Worm (Caenorhabditis elegans) whole organism, young adult: Measurements from ENCODE around the gene C06A6.2.

Experiments used
- F10E7.11 ChIP-seq: sonication (generic microtip); optimal IDR thresholded peaks from 2 replicates; lab custom pipeline; 2017; ENCODE audit warnings: mild to moderate bottlenecking, missing genetic modification characterization, moderate library complexity, missing compliant biosample characterization
- F22D6.2 ChIP-seq: sonication (generic microtip); optimal IDR thresholded peaks from 2 replicates; lab custom pipeline; 2016; ENCODE audit warnings: mild to moderate bottlenecking, missing genetic modification characterization, missing compliant biosample characterization
- F33H1.4 ChIP-seq: fragments of 200-800 bp; sonication (Bioruptor generic); IDR thresholded peaks from 2 replicates; pipeline ENCODE4 v1.3.6; 2022; ENCODE audit warnings: missing genetic modification reagents, missing genetic modification characterization, missing compliant biosample characterization
- Y53F4B.3 ChIP-seq: fragments of 200-800 bp; sonication (Bioruptor generic); IDR thresholded peaks from 2 replicates; pipeline ENCODE4 v1.3.6; 2022; ENCODE audit warnings: missing genetic modification reagents, missing genetic modification characterization, missing compliant biosample characterization
- Y79H2A.3 ChIP-seq: fragments of 200-800 bp; sonication (Bioruptor generic); conservative IDR thresholded peaks from 2 replicates; pipeline ENCODE4 v1.3.6; 2022; ENCODE audit warnings: missing genetic modification reagents, missing genetic modification characterization, missing compliant biosample characterization
- akir-1 ChIP-seq: fragments of 200-800 bp; sonication (Bioruptor generic); optimal IDR thresholded peaks from 2 replicates; lab custom pipeline; 2018; ENCODE audit warnings: mild to moderate bottlenecking, missing genetic modification characterization, moderate library complexity, missing compliant biosample characterization
- ama-1 ChIP-seq, 3 experiments: fragments of 150-350 bp in 1 of 3; sonication (generic microtip) in 2 of 3; optimal IDR thresholded peaks; 2 replicates each; lab custom pipeline; 2014 to 2018; ENCODE audit warnings: missing biosample characterization in 2 of 3, missing genetic modification characterization in 2 of 3, missing genetic modification reagents in 2 of 3
- aptf-3 ChIP-seq: fragments of 200-800 bp; sonication (Bioruptor generic); IDR thresholded peaks from 2 replicates; pipeline ENCODE4 v1.3.6; 2022; ENCODE audit warnings: missing genetic modification characterization, missing compliant biosample characterization
- atf-7 ChIP-seq: sonication (generic microtip); optimal IDR thresholded peaks from 2 replicates; lab custom pipeline; 2017; ENCODE audit warnings: mild to moderate bottlenecking, missing genetic modification characterization, missing compliant biosample characterization
- attf-3 ChIP-seq: fragments of 200-800 bp; sonication (Bioruptor generic); conservative IDR thresholded peaks from 2 replicates; pipeline ENCODE4 v1.3.6; 2022; ENCODE audit warnings: missing genetic modification reagents, missing genetic modification characterization, missing compliant biosample characterization
- attf-5 ChIP-seq: fragments of 200-800 bp; sonication (Bioruptor generic); optimal IDR thresholded peaks from 2 replicates; lab custom pipeline; 2018; ENCODE audit warnings: mild to moderate bottlenecking, missing genetic modification characterization, missing compliant biosample characterization
- cebp-1 ChIP-seq, 2 experiments: fragments of 200-800 bp in 1 of 2; sonication (Bioruptor generic) in 1 of 2; sonication (generic microtip) in 1 of 2; IDR thresholded peaks in 1 of 2; optimal IDR thresholded peaks in 1 of 2; 2 replicates each; pipeline versions ENCODE4 v1.3.6 to Lab custom; 2017 to 2022; ENCODE audit warnings: missing compliant biosample characterization in 2 of 2, missing genetic modification characterization in 2 of 2, mild to moderate bottlenecking in 1 of 2, missing genetic modification reagents in 1 of 2, moderate library complexity in 1 of 2
- ceh-27 ChIP-seq: fragments of 200-800 bp; sonication (Bioruptor generic); optimal IDR thresholded peaks from 2 replicates; lab custom pipeline; 2018; ENCODE audit warnings: mild to moderate bottlenecking, missing genetic modification characterization, moderate library complexity, missing compliant biosample characterization
- ceh-40 ChIP-seq: fragments of 200-800 bp; sonication (Bioruptor generic); IDR thresholded peaks from 2 replicates; pipeline ENCODE4 v1.3.6; 2022; ENCODE audit warnings: missing genetic modification characterization, missing compliant biosample characterization
- ceh-58 ChIP-seq: fragments of 200-800 bp; sonication (Bioruptor generic); IDR thresholded peaks from 2 replicates; pipeline ENCODE4 v1.3.6; 2022; ENCODE audit warnings: missing genetic modification characterization, missing compliant biosample characterization
- dpff-1 ChIP-seq: sonication (generic microtip); optimal IDR thresholded peaks from 2 replicates; lab custom pipeline; 2017; ENCODE audit warnings: mild to moderate bottlenecking, missing genetic modification characterization, missing compliant biosample characterization
- hlh-26 ChIP-seq: fragments of 200-800 bp; sonication (Bioruptor generic); conservative IDR thresholded peaks from 2 replicates; pipeline ENCODE4 v1.3.6; 2022; ENCODE audit warnings: missing genetic modification reagents, missing genetic modification characterization, missing compliant biosample characterization
- let-607 ChIP-seq, 2 experiments: fragments of 200-800 bp in 1 of 2; sonication (Bioruptor generic) in 1 of 2; sonication (generic microtip) in 1 of 2; optimal IDR thresholded peaks; 2 replicates each; lab custom pipeline; 2016 to 2018; ENCODE audit warnings: mild to moderate bottlenecking in 2 of 2, missing compliant biosample characterization in 2 of 2, missing genetic modification characterization in 2 of 2, moderate library complexity in 2 of 2, missing genotype in 1 of 2
- lin-26 ChIP-seq: fragments of 200-800 bp; sonication (Bioruptor generic); IDR thresholded peaks from 2 replicates; pipeline ENCODE4 v1.3.6; 2022; ENCODE audit warnings: missing genetic modification reagents, missing genetic modification characterization, missing compliant biosample characterization
- lin-35 ChIP-seq, 3 experiments: fragments of 150-350 bp in 2 of 3; sonication (generic microtip) in 1 of 3; optimal IDR thresholded peaks; 2 replicates each; lab custom pipeline; 2014 to 2018; ENCODE audit warnings: missing biosample characterization in 3 of 3, missing genetic modification characterization in 3 of 3, missing genetic modification reagents in 3 of 3
- lin-40 ChIP-seq: sonication (generic microtip); optimal IDR thresholded peaks from 2 replicates; lab custom pipeline; 2016; ENCODE audit warnings: missing genetic modification characterization, mild to moderate bottlenecking, missing compliant biosample characterization, missing genotype, missing genetic modification reagents
- lsl-1 ChIP-seq: fragments of 200-800 bp; sonication (Bioruptor generic); optimal IDR thresholded peaks from 2 replicates; lab custom pipeline; 2018; ENCODE audit warnings: mild to moderate bottlenecking, missing genetic modification characterization, moderate library complexity, missing compliant biosample characterization
- mcd-1 ChIP-seq: fragments of 200-800 bp; sonication (Bioruptor generic); IDR thresholded peaks from 2 replicates; pipeline ENCODE4 v1.3.6; 2022; ENCODE audit warnings: missing genetic modification reagents, missing genetic modification characterization, missing compliant biosample characterization
- nfyb-1 ChIP-seq: fragments of 200-800 bp; sonication (Bioruptor generic); IDR thresholded peaks from 2 replicates; pipeline ENCODE4 v1.3.6; 2022; ENCODE audit warnings: missing genetic modification reagents, missing genetic modification characterization, missing compliant biosample characterization
- nhr-120 ChIP-seq: fragments of 200-800 bp; sonication (Bioruptor generic); IDR thresholded peaks from 2 replicates; pipeline ENCODE4 v1.3.6; 2022; ENCODE audit warnings: missing genetic modification characterization, missing compliant biosample characterization
- nhr-80 ChIP-seq: sonication (generic microtip); optimal IDR thresholded peaks from 2 replicates; lab custom pipeline; 2016; ENCODE audit warnings: missing genetic modification characterization, missing compliant biosample characterization
- pha-4 ChIP-seq: fragments of 150-350 bp; sonication (generic microtip); optimal IDR thresholded peaks from 2 replicates; lab custom pipeline; 2014; ENCODE audit warnings: missing biosample characterization, missing genetic modification reagents, missing genetic modification characterization
- snpc-3.4 ChIP-seq: sonication (generic microtip); optimal IDR thresholded peaks from 2 replicates; lab custom pipeline; 2017; ENCODE audit warnings: missing genetic modification characterization, mild to moderate bottlenecking, missing compliant biosample characterization, antibody characterized with exemption, moderate library complexity, missing genotype, missing genetic modification reagents
- tbx-9 ChIP-seq: sonication (generic microtip); optimal IDR thresholded peaks from 2 replicates; lab custom pipeline; 2016; ENCODE audit warnings: borderline replicate concordance, missing genetic modification characterization, inconsistent platforms, missing compliant biosample characterization
- unc-62 ChIP-seq: fragments of 150-350 bp; optimal IDR thresholded peaks from 2 replicates; lab custom pipeline; 2014; ENCODE audit warnings: missing biosample characterization, missing genetic modification reagents, missing genetic modification characterization
- xnd-1 ChIP-seq: sonication (generic microtip); optimal IDR thresholded peaks from 2 replicates; lab custom pipeline; 2016; ENCODE audit warnings: missing genotype, missing genetic modification reagents, missing genetic modification characterization, missing compliant biosample characterization
- zim-3 ChIP-seq: sonication (generic microtip); optimal IDR thresholded peaks from 2 replicates; lab custom pipeline; 2017; ENCODE audit warnings: mild to moderate bottlenecking, missing genetic modification characterization, moderate library complexity, missing compliant biosample characterization
- ztf-28 ChIP-seq: fragments of 200-800 bp; sonication (Bioruptor generic); IDR thresholded peaks from 2 replicates; pipeline ENCODE4 v1.3.6; 2022; ENCODE audit warnings: missing genetic modification reagents, missing genetic modification characterization, missing compliant biosample characterization

The C06A6.2 gene

ce11 chrIV:7829275-7829938 lies 17.0 kb upstream of the C06A6.2 start, which contains the start of gene C06A6.4 (continued):
- TF ChIP-seq lin-40 (tag; lab: Kevin White, UChicago), result no peak
- TF ChIP-seq lin-26 (GFP tag; lab: Robert Waterston, UW), result no peak
- no peak for TF ChIP-seq atf-7 (tag; lab: Kevin White, UChicago)
- no peak for TF ChIP-seq ceh-27 (GFP tag; lab: Kevin White, UChicago)
- no peak for TF ChIP-seq ceh-58 (GFP tag; lab: Robert Waterston, UW)
- TF ChIP-seq hlh-26 (GFP tag; lab: Robert Waterston, UW), result no peak
- TF ChIP-seq nhr-120 (GFP tag; lab: Robert Waterston, UW), result no peak
- no peak for TF ChIP-seq snpc-3.4 (tag; lab: Kevin White, UChicago)
- TF ChIP-seq ceh-40 (GFP tag; lab: Robert Waterston, UW), result no peak
- peak; percentile 38 for TF ChIP-seq nhr-80 (tag; lab: Kevin White, UChicago)
- TF ChIP-seq Y53F4B.3, result no peak
- TF ChIP-seq aptf-3 (GFP tag; lab: Robert Waterston, UW), result no peak
- TF ChIP-seq lsl-1 (GFP tag; lab: Kevin White, UChicago), result peak; percentile 97
- no peak for TF ChIP-seq tbx-9
- TF ChIP-seq pha-4 (tag; lab: Kevin White, UChicago), result no peak
- TF ChIP-seq Y79H2A.3 (GFP tag; lab: Robert Waterston, UW), result no peak
- peak; percentile 92 for TF ChIP-seq F33H1.4 (GFP tag; lab: Robert Waterston, UW)
- no peak for TF ChIP-seq unc-62
- TF ChIP-seq F22D6.2 (tag; lab: Kevin White, UChicago), result no peak
- no peak for TF ChIP-seq lin-35 (GFP tag; optimal IDR thresholded peaks at IDR 0.05; lab: Kevin White, UChicago)
- no peak for TF ChIP-seq zim-3 (tag; lab: Kevin White, UChicago)
- TF ChIP-seq let-607 (tag; optimal IDR thresholded peaks at IDR 0.05; lab: Kevin White, UChicago), result no peak
- TF ChIP-seq attf-5, result no peak
- TF ChIP-seq attf-3 (GFP tag; lab: Robert Waterston, UW), result no peak
- TF ChIP-seq F10E7.11 (tag; lab: Kevin White, UChicago), result no peak
- no peak for TF ChIP-seq ztf-28 (GFP tag; lab: Robert Waterston, UW)
- TF ChIP-seq nfyb-1 (GFP tag; lab: Robert Waterston, UW), result no peak
- TF ChIP-seq xnd-1 (tag; lab: Kevin White, UChicago), result peak; percentile 83
- TF ChIP-seq ama-1 (optimal IDR thresholded peaks at IDR 0.05; lab: Kevin White, UChicago), result no peak
- TF ChIP-seq ama-1 (GFP tag; optimal IDR thresholded peaks at IDR 0.05; lab: Kevin White, UChicago), result no peak
- no peak for TF ChIP-seq dpff-1 (tag; lab: Kevin White, UChicago)
- TF ChIP-seq, all 124 proteins: peak for 19

- 0 out of 2 replicates have a peak, but pooled peaks have one; percentile 20 for TF ChIP-seq nfyb-1 (GFP tag; lab: Robert Waterston, UW)
- TF ChIP-seq attf-5, result peak; percentile 19
- TF ChIP-seq let-607 (tag; optimal IDR thresholded peaks at IDR 0.05; lab: Kevin White, UChicago), result peak in 1 of 2 experiments; percentile 4
- peak; percentile 79 for TF ChIP-seq nhr-80 (tag; lab: Kevin White, UChicago)
- TF ChIP-seq ztf-28 (GFP tag; lab: Robert Waterston, UW), result no peak
- 0 out of 2 replicates have a peak, but pooled peaks have one; percentile 20 for TF ChIP-seq mcd-1 (GFP tag; lab: Robert Waterston, UW)
- TF ChIP-seq akir-1, result no peak
- TF ChIP-seq cebp-1 (GFP tag; IDR thresholded peaks at IDR 0.05; lab: Robert Waterston, UW), result peak; percentile 22; the same call in 1 of the 2 replicates
- TF ChIP-seq cebp-1 (tag; optimal IDR thresholded peaks at IDR 0.05; lab: Kevin White, UChicago), result peak; percentile 79
- TF ChIP-seq, all 124 proteins: peak for 6
These were observed 16.3 kb upstream of the C06A6.2 start, which contains the start of gene mvb-12 for ce11 chrIV:7830151-7830550. Gene mvb-12, plus strand, starts transcription at chrIV:7830525.
